Fruit fly (Drosophila melanogaster) whole organism, wandering third instar larva: ENCODE measurements around the gene Cap-H2.
A peak's percentile ranks its signal among the peaks of the same experiment; 100 is the strongest.

ENCODE experiments used
- Abd-B ChIP-seq: fragments of >200 bp; optimal IDR thresholded peaks from 2 replicates; lab custom pipeline; 2017; ENCODE audit warnings: missing biosample characterization, missing genetic modification characterization
- CG32264 ChIP-seq: fragments of 200-800 bp; sonication (Bioruptor generic); optimal IDR thresholded peaks from 2 replicates; lab custom pipeline; 2016; ENCODE audit warnings: missing biosample characterization, missing genetic modification characterization
- CG9705 ChIP-seq: fragments of 200-800 bp; sonication (Bioruptor generic); optimal IDR thresholded peaks from 2 replicates; lab custom pipeline; 2018; ENCODE audit warnings: missing biosample characterization, mild to moderate bottlenecking, missing genetic modification characterization
- GATAd ChIP-seq: sonication (Bioruptor generic); optimal IDR thresholded peaks from 2 replicates; lab custom pipeline; 2016; ENCODE audit warnings: missing biosample characterization, missing genetic modification characterization
- HLH106 ChIP-seq: fragments of 200-800 bp; optimal IDR thresholded peaks from 3 replicates; lab custom pipeline; 2019; ENCODE audit warnings: missing biosample characterization, mild to moderate bottlenecking, missing genetic modification characterization, moderate library complexity
- Hnf4 ChIP-seq: fragments of 200-800 bp; sonication (Bioruptor generic); optimal IDR thresholded peaks from 2 replicates; lab custom pipeline; 2016; ENCODE audit warnings: missing biosample characterization, mild to moderate bottlenecking, missing genetic modification characterization
- Hr78 ChIP-seq: fragments of >200 bp; optimal IDR thresholded peaks from 2 replicates; lab custom pipeline; 2017; ENCODE audit warnings: missing biosample characterization, missing genetic modification characterization
- Jra ChIP-seq: sonication (Bioruptor generic); optimal IDR thresholded peaks from 2 replicates; lab custom pipeline; 2016; ENCODE audit warnings: missing biosample characterization, missing genetic modification characterization
- Mio ChIP-seq: sonication (Bioruptor generic); optimal IDR thresholded peaks from 2 replicates; lab custom pipeline; 2016; ENCODE audit warnings: missing biosample characterization, missing genetic modification characterization
- Myc ChIP-seq: fragments of >200 bp; optimal IDR thresholded peaks from 2 replicates; lab custom pipeline; 2017
- N ChIP-seq: fragments of >200 bp; optimal IDR thresholded peaks from 2 replicates; lab custom pipeline; 2018; ENCODE audit warnings: missing biosample characterization, missing external identifiers, missing genetic modification characterization
- OdsH ChIP-seq: fragments of 200-800 bp; sonication (Bioruptor generic); optimal IDR thresholded peaks from 2 replicates; lab custom pipeline; 2016; ENCODE audit warnings: missing biosample characterization, mild to moderate bottlenecking, missing genetic modification characterization
- Rel ChIP-seq, 2 experiments: fragments of 200-800 bp; sonication (Bioruptor generic) in 1 of 2; optimal IDR thresholded peaks; 2 replicates in 1 of 2; 3 replicates in 1 of 2; lab custom pipeline; 2016 to 2019; ENCODE audit warnings: mild to moderate bottlenecking in 2 of 2, missing biosample characterization in 2 of 2, missing genetic modification characterization in 2 of 2, moderate library complexity in 1 of 2
- Vsx2 ChIP-seq: fragments of 200-300, 225-300 bp; sonication (Bioruptor generic); optimal IDR thresholded peaks from 2 replicates; lab custom pipeline; 2018; ENCODE audit warnings: missing biosample characterization, missing genetic modification characterization; ENCODE audit not compliant: partially characterized antibody
- br ChIP-seq: fragments of 200-800 bp; sonication (Bioruptor generic); optimal IDR thresholded peaks from 2 replicates; lab custom pipeline; 2016; ENCODE audit warnings: missing biosample characterization, missing genetic modification characterization
- brk ChIP-seq: fragments of 200-800 bp; sonication (Bioruptor generic); optimal IDR thresholded peaks from 2 replicates; lab custom pipeline; 2016; ENCODE audit warnings: missing biosample characterization, mild to moderate bottlenecking, missing genetic modification characterization
- dl ChIP-seq, 2 experiments: fragments of 175-275, 200-275 bp in 1 of 2; fragments of 200-275 bp in 1 of 2; sonication (Bioruptor generic); optimal IDR thresholded peaks; lab custom pipeline; 2018; ENCODE audit warnings: mild to moderate bottlenecking in 2 of 2, missing biosample characterization in 2 of 2, missing genetic modification characterization in 2 of 2, moderate library complexity in 2 of 2; ENCODE audit not compliant: partially characterized antibody in 2 of 2, insufficient read depth in 1 of 2
- dmrt93B ChIP-seq: fragments of 200-800 bp; sonication (Bioruptor generic); optimal IDR thresholded peaks from 2 replicates; lab custom pipeline; 2018; ENCODE audit warnings: missing biosample characterization, mild to moderate bottlenecking, missing genetic modification characterization
- dsf ChIP-seq: sonication (Bioruptor generic); optimal IDR thresholded peaks from 2 replicates; lab custom pipeline; 2016; ENCODE audit warnings: missing biosample characterization, missing genetic modification characterization, borderline replicate concordance
- ey ChIP-seq: fragments of 200-800 bp; sonication (Bioruptor generic); optimal IDR thresholded peaks from 2 replicates; lab custom pipeline; 2016; ENCODE audit warnings: missing biosample characterization, missing genetic modification characterization
- foxo ChIP-seq, 2 experiments: fragments of 200-800 bp; sonication (Bioruptor generic); optimal IDR thresholded peaks; 2 replicates in 1 of 2; 3 replicates in 1 of 2; lab custom pipeline; 2016 to 2017; ENCODE audit warnings: missing biosample characterization in 2 of 2, missing genetic modification characterization in 2 of 2
- h ChIP-seq: fragments of 200-800 bp; sonication (Bioruptor generic); optimal IDR thresholded peaks from 3 replicates; lab custom pipeline; 2016; ENCODE audit warnings: missing biosample characterization, mild to moderate bottlenecking, missing genetic modification characterization
- jim ChIP-seq: fragments of 175-275, 200-325 bp; sonication (Bioruptor generic); optimal IDR thresholded peaks from 2 replicates; lab custom pipeline; 2016; ENCODE audit warnings: missing biosample characterization, mild to moderate bottlenecking, missing genetic modification characterization
- lola ChIP-seq: fragments of >200 bp; optimal IDR thresholded peaks from 2 replicates; lab custom pipeline; 2017; ENCODE audit warnings: missing biosample characterization, missing genetic modification characterization
- pan ChIP-seq: fragments of >200 bp; optimal IDR thresholded peaks from 2 replicates; lab custom pipeline; 2017
- psq ChIP-seq: fragments of 200-800 bp; sonication (Bioruptor generic); optimal IDR thresholded peaks from 3 replicates; lab custom pipeline; 2017; ENCODE audit warnings: missing biosample characterization, mild to moderate bottlenecking, missing genetic modification characterization, moderate library complexity
- rgr ChIP-seq: fragments of 200-800 bp; sonication (Bioruptor generic); optimal IDR thresholded peaks from 3 replicates; lab custom pipeline; 2016; ENCODE audit warnings: missing biosample characterization, mild to moderate bottlenecking, missing genetic modification characterization
- sage ChIP-seq: fragments of 200-800 bp; sonication (Bioruptor generic); optimal IDR thresholded peaks from 2 replicates; lab custom pipeline; 2016; ENCODE audit warnings: missing biosample characterization, mild to moderate bottlenecking, missing genetic modification characterization
- sv ChIP-seq: fragments of 200-800 bp; sonication (Bioruptor generic); optimal IDR thresholded peaks from 3 replicates; lab custom pipeline; 2016; ENCODE audit warnings: missing biosample characterization, missing genetic modification characterization
- tai ChIP-seq: sonication (Bioruptor generic); optimal IDR thresholded peaks from 2 replicates; lab custom pipeline; 2016; ENCODE audit warnings: missing biosample characterization, missing genetic modification characterization
- woc ChIP-seq: sonication (Bioruptor generic); optimal IDR thresholded peaks from 2 replicates; lab custom pipeline; 2016; ENCODE audit warnings: missing biosample characterization, mild to moderate bottlenecking, missing genetic modification characterization

Gene Cap-H2

dm6 chr3R:10778151-10778550 lies 17.0 kb downstream of the Cap-H2 start:
- TF ChIP-seq dl (GFP tag; optimal IDR thresholded peaks at IDR 0.05; lab: Kevin White, UChicago; ENCODE audit: insufficient read depth in 1 of 2, partially characterized antibody in 2 of 2) (no peak), dmrt93B (no peak), rgr (GFP tag; lab: Kevin White, UChicago) (no peak), Abd-B (GFP tag; lab: Kevin White, UChicago) (no peak), Jra (GFP tag; lab: Kevin White, UChicago) (no peak), tai (no peak), br (GFP tag; lab: Kevin White, UChicago) (no peak), lola (no peak), pan (lab: Kevin White, UChicago) (no peak), HLH106 (tag; lab: Kevin White, UChicago) (no peak)

- no peak for TF ChIP-seq jim (GFP tag; lab: Kevin White, UChicago)
- TF ChIP-seq sage (GFP tag; lab: Kevin White, UChicago): no peak
- no peak for TF ChIP-seq woc (GFP tag; lab: Kevin White, UChicago)
- no peak for TF ChIP-seq Hr78 (GFP tag; lab: Kevin White, UChicago)
- TF ChIP-seq sv (GFP tag; lab: Kevin White, UChicago): no peak
Observed at dm6 chr3R:10779269-10779668, 18.2 kb downstream of the Cap-H2 start, which contains the start of gene Desi. Desi (plus strand) TSS chr3R:10779569.

dm6 chr3R:10780161-10780560 lies 19.1 kb downstream of the Cap-H2 start:
- TF ChIP-seq Jra (GFP tag; lab: Kevin White, UChicago): no peak
- TF ChIP-seq CG32264 (GFP tag; lab: Kevin White, UChicago): no peak

dm6 chr3R:10782167-10782566 lies 21.1 kb downstream of the Cap-H2 start, which contains the start of gene CG42633:
CG42633 (minus strand) TSS chr3R:10782267.
- TF ChIP-seq ey (no peak), Jra (GFP tag; lab: Kevin White, UChicago) (no peak), brk (no peak), Rel (GFP tag; optimal IDR thresholded peaks at IDR 0.05; lab: Kevin White, UChicago) (no peak), Rel (tag; optimal IDR thresholded peaks at IDR 0.05; lab: Kevin White, UChicago) (no peak), Hnf4 (GFP tag; lab: Kevin White, UChicago) (no peak), br (GFP tag; lab: Kevin White, UChicago) (no peak), foxo (GFP tag; optimal IDR thresholded peaks at IDR 0.05; lab: Kevin White, UChicago) (no peak), Hr78 (GFP tag; lab: Kevin White, UChicago) (no peak), h (GFP tag; lab: Kevin White, UChicago) (no peak)

dm6 chr3R:10784058-10784499 lies 23.0 kb downstream of the Cap-H2 start, which contains the start of the genes mRpL37 and Rbp1:
mRpL37 (minus strand) TSS chr3R:10784092.
Rbp1 (plus strand) TSS chr3R:10784383.
- TF ChIP-seq jim (GFP tag; lab: Kevin White, UChicago) (peak; percentile 22), ey (peak; percentile 61), woc (GFP tag; lab: Kevin White, UChicago) (peak; percentile 82), Myc (lab: Kevin White, UChicago) (no peak), GATAd (GFP tag; lab: Kevin White, UChicago) (peak; percentile 50), Jra (GFP tag; lab: Kevin White, UChicago) (peak; percentile 30), psq (peak; percentile 70), br (GFP tag; lab: Kevin White, UChicago) (peak; percentile 32), dmrt93B (peak; percentile 82), sv (GFP tag; lab: Kevin White, UChicago) (peak; percentile 55), tai (no peak), N (GFP tag; lab: Kevin White, UChicago) (no peak), dl (GFP tag; optimal IDR thresholded peaks at IDR 0.05; lab: Kevin White, UChicago; ENCODE audit: insufficient read depth in 1 of 2, partially characterized antibody in 2 of 2) (no peak), Mio (GFP tag; lab: Kevin White, UChicago) (no peak), OdsH (GFP tag; lab: Kevin White, UChicago) (peak; percentile 67), HLH106 (tag; lab: Kevin White, UChicago) (peak; percentile 95), h (GFP tag; lab: Kevin White, UChicago) (peak; percentile 86), CG9705 (GFP tag; lab: Kevin White, UChicago) (peak; percentile 73), Vsx2 (GFP tag; lab: Kevin White, UChicago) (no peak), rgr (GFP tag; lab: Kevin White, UChicago) (peak; percentile 77), Rel (GFP tag; optimal IDR thresholded peaks at IDR 0.05; lab: Kevin White, UChicago) (no peak), Rel (tag; optimal IDR thresholded peaks at IDR 0.05; lab: Kevin White, UChicago) (no peak), foxo (GFP tag; optimal IDR thresholded peaks at IDR 0.05; lab: Kevin White, UChicago) (peak in 1 of 2 experiments; percentile 90), Hnf4 (GFP tag; lab: Kevin White, UChicago) (peak; percentile 77), dsf (GFP tag; lab: Kevin White, UChicago) (peak; percentile 24), CG32264 (GFP tag; lab: Kevin White, UChicago) (no peak)
